Worm (Caenorhabditis elegans) whole organism, L1 larva: ENCODE data around the gene F58B4.3.
A peak's percentile ranks its signal among the peaks of the same experiment; 100 is the strongest.

Source experiments
- C34B4.2 ChIP-seq: sonication (generic microtip); optimal IDR thresholded peaks from 2 replicates; lab custom pipeline; 2017; ENCODE audit warnings: mild to moderate bottlenecking, missing genetic modification characterization, missing compliant biosample characterization
- aha-1 ChIP-seq: fragments of 150-350 bp; optimal IDR thresholded peaks from 2 replicates; lab custom pipeline; 2014; ENCODE audit warnings: missing biosample characterization, missing genetic modification characterization
- aly-2 ChIP-seq: fragments of 150-350 bp; optimal IDR thresholded peaks from 2 replicates; lab custom pipeline; 2014; ENCODE audit warnings: missing biosample characterization, missing genetic modification characterization
- ama-1 ChIP-seq: fragments of 150-350 bp; optimal IDR thresholded peaks from 2 replicates; lab custom pipeline; 2014
- blmp-1 ChIP-seq: fragments of 150-350 bp; optimal IDR thresholded peaks from 2 replicates; lab custom pipeline; 2014; ENCODE audit warnings: missing biosample characterization, missing genetic modification characterization
- ceh-82 ChIP-seq, 3 experiments: fragments of 150-350 bp in 1 of 3; sonication (generic microtip) in 2 of 3; optimal IDR thresholded peaks; 2 replicates each; lab custom pipeline; 2014 to 2017; ENCODE audit warnings: missing biosample characterization in 3 of 3, missing genetic modification characterization in 3 of 3
- ceh-88 ChIP-seq: fragments of 200-800 bp; sonication (Bioruptor generic); IDR thresholded peaks from 2 replicates; pipeline ENCODE4 v1.3.6; 2022; ENCODE audit warnings: missing genetic modification characterization, missing compliant biosample characterization
- ceh-90 ChIP-seq: sonication (generic microtip); optimal IDR thresholded peaks from 2 replicates; lab custom pipeline; 2016; ENCODE audit warnings: missing genetic modification characterization, missing compliant biosample characterization
- ces-1 ChIP-seq: fragments of 150-350 bp; optimal IDR thresholded peaks from 2 replicates; lab custom pipeline; 2014; ENCODE audit warnings: missing biosample characterization, missing genetic modification reagents, missing genetic modification characterization
- dpl-1 ChIP-seq, 3 experiments: fragments of 150-350 bp in 2 of 3; sonication (generic microtip) in 1 of 3; optimal IDR thresholded peaks; 2 replicates each; lab custom pipeline; 2014 to 2017; ENCODE audit warnings: missing biosample characterization in 3 of 3, missing genetic modification characterization in 3 of 3, missing genetic modification reagents in 3 of 3
- dsc-1 ChIP-seq: sonication (generic microtip); optimal IDR thresholded peaks from 2 replicates; lab custom pipeline; 2016; ENCODE audit warnings: mild to moderate bottlenecking, missing genetic modification characterization, missing compliant biosample characterization
- efl-1 ChIP-seq, 4 experiments: fragments of 150-350 bp; optimal IDR thresholded peaks in 3 of 4; peaks in 1 of 4; 1 replicate in 1 of 4; 2 replicates in 3 of 4; lab custom pipeline; 2014; ENCODE audit warnings: missing biosample characterization in 2 of 4, missing genetic modification characterization in 2 of 4, missing genetic modification reagents in 2 of 4
- elt-2 ChIP-seq: sonication (generic microtip); optimal IDR thresholded peaks from 2 replicates; lab custom pipeline; 2016; ENCODE audit warnings: missing genetic modification characterization, mild to moderate bottlenecking, inconsistent platforms, missing compliant biosample characterization, missing genetic modification reagents
- elt-3 ChIP-seq, 6 experiments: fragments of 150-350 bp in 1 of 6; sonication (generic microtip); optimal IDR thresholded peaks; 2 replicates each; lab custom pipeline; 2017 to 2018; ENCODE audit warnings: missing biosample characterization in 6 of 6, missing genetic modification characterization in 6 of 6, inconsistent platforms in 1 of 6
- fkh-4 ChIP-seq: sonication (generic microtip); optimal IDR thresholded peaks from 2 replicates; lab custom pipeline; 2016; ENCODE audit warnings: missing compliant biosample characterization, missing genetic modification characterization, borderline replicate concordance
- grh-1 ChIP-seq: fragments of 200-800 bp; sonication (Bioruptor generic); IDR thresholded peaks from 2 replicates; pipeline ENCODE4 v1.3.6; 2022; ENCODE audit warnings: missing genetic modification reagents, missing genetic modification characterization, missing compliant biosample characterization
- hlh-4 ChIP-seq: sonication (generic microtip); optimal IDR thresholded peaks from 2 replicates; lab custom pipeline; 2016; ENCODE audit warnings: mild to moderate bottlenecking, missing genetic modification characterization, missing compliant biosample characterization
- hpl-2 ChIP-seq: fragments of 150-350 bp; optimal IDR thresholded peaks from 2 replicates; lab custom pipeline; 2014; ENCODE audit warnings: missing biosample characterization, missing genetic modification reagents, missing genetic modification characterization
- lin-14 ChIP-seq: fragments of 200-800 bp; sonication (Bioruptor generic); optimal IDR thresholded peaks from 2 replicates; lab custom pipeline; 2018; ENCODE audit warnings: mild to moderate bottlenecking, missing genetic modification characterization, moderate library complexity, missing compliant biosample characterization
- lin-35 ChIP-seq, 2 experiments: fragments of 150-350 bp; optimal IDR thresholded peaks; 2 replicates each; lab custom pipeline; 2014; ENCODE audit warnings: missing biosample characterization in 2 of 2, missing genetic modification characterization in 2 of 2, missing genetic modification reagents in 2 of 2
- lir-3 ChIP-seq: sonication (generic microtip); optimal IDR thresholded peaks from 2 replicates; lab custom pipeline; 2016; ENCODE audit warnings: mild to moderate bottlenecking, missing genetic modification characterization, moderate library complexity, missing compliant biosample characterization; ENCODE audit not compliant: poor library complexity
- lsy-2 ChIP-seq, 2 experiments: fragments of 150-350 bp; optimal IDR thresholded peaks; 2 replicates each; lab custom pipeline; 2014; ENCODE audit warnings: missing biosample characterization in 2 of 2, missing genetic modification characterization in 2 of 2
- mab-9 ChIP-seq: fragments of 200-800 bp; sonication (Bioruptor generic); IDR thresholded peaks from 2 replicates; pipeline ENCODE4 v1.3.6; 2022; ENCODE audit warnings: missing genetic modification reagents, missing genetic modification characterization, missing compliant biosample characterization
- mdl-1 ChIP-seq, 2 experiments: fragments of 150-350 bp; optimal IDR thresholded peaks; 2 replicates each; lab custom pipeline; 2014 to 2017; ENCODE audit warnings: missing biosample characterization in 2 of 2, missing genetic modification characterization in 2 of 2, inconsistent platforms in 1 of 2
- mef-2 ChIP-seq: fragments of 150-350 bp; optimal IDR thresholded peaks from 2 replicates; lab custom pipeline; 2014; ENCODE audit warnings: missing biosample characterization, missing genetic modification characterization
- mep-1 ChIP-seq: fragments of 150-350 bp; optimal IDR thresholded peaks from 2 replicates; lab custom pipeline; 2014; ENCODE audit warnings: missing biosample characterization, missing genetic modification characterization
- nhr-20 ChIP-seq: sonication (generic microtip); optimal IDR thresholded peaks from 2 replicates; lab custom pipeline; 2016; ENCODE audit warnings: mild to moderate bottlenecking, missing genetic modification characterization, missing compliant biosample characterization
- nhr-47 ChIP-seq: sonication (generic microtip); optimal IDR thresholded peaks from 2 replicates; lab custom pipeline; 2016; ENCODE audit warnings: mild to moderate bottlenecking, missing genetic modification characterization, moderate library complexity, missing compliant biosample characterization
- nhr-71 ChIP-seq: sonication (generic microtip); optimal IDR thresholded peaks from 2 replicates; lab custom pipeline; 2016; ENCODE audit warnings: mild to moderate bottlenecking, missing genetic modification characterization, moderate library complexity, missing compliant biosample characterization
- nhr-85 ChIP-seq: sonication (generic microtip); peaks from one replicate; lab custom pipeline; 2016; ENCODE audit warnings: missing genetic modification characterization, inconsistent platforms, missing compliant biosample characterization
- nhr-90 ChIP-seq: sonication (generic microtip); optimal IDR thresholded peaks from 2 replicates; lab custom pipeline; 2016; ENCODE audit warnings: mild to moderate bottlenecking, missing genetic modification characterization, missing compliant biosample characterization; ENCODE audit not compliant: poor library complexity
- rnt-1 ChIP-seq: sonication (generic microtip); optimal IDR thresholded peaks from 2 replicates; lab custom pipeline; 2016; ENCODE audit warnings: mild to moderate bottlenecking, missing genetic modification characterization, moderate library complexity, missing compliant biosample characterization
- skn-1 ChIP-seq: fragments of 150-350 bp; optimal IDR thresholded peaks from 2 replicates; lab custom pipeline; 2014; ENCODE audit warnings: missing biosample characterization, missing genetic modification characterization
- snpc-4 ChIP-seq: fragments of 150-350 bp; optimal IDR thresholded peaks from 2 replicates; lab custom pipeline; 2014; ENCODE audit warnings: missing biosample characterization, missing genetic modification characterization
- snu-23 ChIP-seq: sonication (generic microtip); optimal IDR thresholded peaks from 2 replicates; lab custom pipeline; 2016; ENCODE audit warnings: missing genetic modification characterization, missing compliant biosample characterization
- sptf-1 ChIP-seq: fragments of 150-350 bp; optimal IDR thresholded peaks from 2 replicates; lab custom pipeline; 2014; ENCODE audit warnings: missing biosample characterization, missing genetic modification characterization
- tbx-2 ChIP-seq: sonication (generic microtip); optimal IDR thresholded peaks from 2 replicates; lab custom pipeline; 2016; ENCODE audit warnings: missing genetic modification characterization, missing compliant biosample characterization
- tlp-1 ChIP-seq: fragments of 150-350 bp; optimal IDR thresholded peaks from 2 replicates; lab custom pipeline; 2014; ENCODE audit warnings: missing biosample characterization, missing genetic modification characterization
- unc-130 ChIP-seq: fragments of 150-350 bp; optimal IDR thresholded peaks from 2 replicates; lab custom pipeline; 2017; ENCODE audit warnings: missing biosample characterization, missing genetic modification characterization, inconsistent platforms
- unc-86 ChIP-seq: sonication (generic microtip); optimal IDR thresholded peaks from 2 replicates; lab custom pipeline; 2016; ENCODE audit warnings: missing genetic modification characterization, missing compliant biosample characterization
- vab-15 ChIP-seq: sonication (generic microtip); optimal IDR thresholded peaks from 2 replicates; lab custom pipeline; 2017; ENCODE audit warnings: missing genotype, mild to moderate bottlenecking, missing genetic modification characterization, missing compliant biosample characterization
- xbp-1 ChIP-seq: sonication (generic microtip); optimal IDR thresholded peaks from 2 replicates; lab custom pipeline; 2016; ENCODE audit warnings: missing genetic modification characterization, missing compliant biosample characterization
- zag-1 ChIP-seq: fragments of 150-350 bp; optimal IDR thresholded peaks from 2 replicates; lab custom pipeline; 2014; ENCODE audit warnings: missing biosample characterization, missing genetic modification characterization
- zip-4 ChIP-seq: fragments of 200-800 bp; sonication (Bioruptor generic); optimal IDR thresholded peaks from 2 replicates; lab custom pipeline; 2018; ENCODE audit warnings: mild to moderate bottlenecking, missing genetic modification characterization, moderate library complexity, missing compliant biosample characterization
- ztf-11 ChIP-seq, 2 experiments: sonication (generic microtip); optimal IDR thresholded peaks; 2 replicates each; lab custom pipeline; 2016 to 2017; ENCODE audit warnings: missing genetic modification characterization in 2 of 2, missing biosample characterization in 1 of 2, missing compliant biosample characterization in 1 of 2

F58B4.3 gene

DNA sequence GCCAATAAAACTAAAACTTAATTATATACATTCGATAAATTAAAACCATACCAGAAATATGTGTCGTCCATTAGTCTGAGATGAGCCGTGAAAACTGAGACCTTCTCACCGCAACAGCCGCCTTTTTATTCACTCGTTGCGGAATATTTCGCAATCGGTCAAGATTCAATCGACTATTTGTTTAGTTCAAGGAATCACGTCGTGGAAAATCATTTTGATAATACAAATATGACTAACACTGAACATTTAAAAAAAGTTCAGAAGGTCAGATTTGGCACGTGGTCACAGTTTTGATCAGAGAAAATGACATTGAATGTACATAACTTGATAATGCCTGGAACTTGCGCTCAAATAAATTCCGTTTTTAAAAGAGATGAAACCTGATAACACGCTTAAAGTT, 9.1 kb downstream of the F58B4.3 start, which contains the start of gene F17C11.11:
Gene F17C11.11, minus strand, starts transcription at position 79 of the 400 bp plus-strand sequence.
- TF ChIP-seq rnt-1 (tag; lab: Kevin White, UChicago): peak; percentile 52
- no peak for TF ChIP-seq aha-1 (tag; lab: Kevin White, UChicago)
- peak; percentile 3 for TF ChIP-seq mep-1
- TF ChIP-seq vab-15: no peak
- peak; percentile 72 for TF ChIP-seq skn-1 (tag; lab: Kevin White, UChicago)
- peak; percentile 73 for TF ChIP-seq elt-2 (tag; lab: Kevin White, UChicago)
- TF ChIP-seq nhr-71: peak; percentile 48
- no peak for TF ChIP-seq ztf-11 (tag; optimal IDR thresholded peaks at IDR 0.05; lab: Kevin White, UChicago)
- no peak for TF ChIP-seq efl-1 (optimal IDR thresholded peaks at IDR 0.05; lab: Kevin White, UChicago)
- peak; percentile 1 to 17 for TF ChIP-seq efl-1 (GFP tag; optimal IDR thresholded peaks at IDR 0.05 in 1 of 2; lab: Kevin White, UChicago)
- no peak for TF ChIP-seq snpc-4
- peak; percentile 10 for TF ChIP-seq nhr-20 (tag; lab: Kevin White, UChicago)
- no peak for TF ChIP-seq sptf-1 (tag; lab: Kevin White, UChicago)
- TF ChIP-seq dpl-1 (GFP tag; optimal IDR thresholded peaks at IDR 0.05; lab: Kevin White, UChicago): peak in 1 of 3 experiments; percentile 12
- no peak for TF ChIP-seq blmp-1 (tag; lab: Kevin White, UChicago)
- TF ChIP-seq lsy-2 (tag; optimal IDR thresholded peaks at IDR 0.05; lab: Kevin White, UChicago): peak in 1 of 2 experiments; percentile 1
- peak; percentile 88 for TF ChIP-seq zip-4 (GFP tag; lab: Kevin White, UChicago)
- TF ChIP-seq lin-14: peak; percentile 27
- no peak for TF ChIP-seq lin-35 (GFP tag; optimal IDR thresholded peaks at IDR 0.05; lab: Kevin White, UChicago)
- TF ChIP-seq mdl-1 (tag; optimal IDR thresholded peaks at IDR 0.05; lab: Kevin White, UChicago): peak in 1 of 2 experiments; percentile 32

DNA sequence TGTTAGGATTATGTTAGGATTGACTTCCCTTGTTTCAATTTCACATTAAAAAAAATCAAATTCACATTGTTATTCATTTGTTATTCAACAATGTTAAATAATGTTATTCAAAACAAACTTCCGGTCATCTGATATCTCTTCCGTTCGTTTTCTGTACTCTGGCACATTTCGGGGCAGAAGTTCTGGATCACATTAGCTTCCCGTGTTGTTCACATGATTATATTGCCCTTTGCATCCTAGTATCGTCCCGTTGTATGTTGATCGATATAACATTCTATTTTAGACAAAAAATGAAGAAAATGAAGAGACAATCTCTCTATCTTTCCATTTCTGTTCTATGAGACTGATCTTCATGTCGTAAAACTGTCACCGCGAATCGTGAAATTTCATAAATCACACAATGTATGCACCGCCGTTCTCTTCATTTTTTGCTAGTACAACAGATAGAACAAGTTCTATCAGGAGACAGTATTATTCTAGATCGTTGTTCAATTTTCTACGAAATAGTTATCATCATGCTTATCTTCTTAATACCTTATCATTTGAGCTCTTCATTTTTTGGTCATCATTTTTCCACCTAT, 10.5 kb downstream of the F58B4.3 start:
- TF ChIP-seq ces-1 (no peak), hlh-4 (tag; lab: Kevin White, UChicago) (no peak), ceh-88 (GFP tag; lab: Robert Waterston, UW) (no peak), mdl-1 (tag; optimal IDR thresholded peaks at IDR 0.05; lab: Kevin White, UChicago) (peak in 1 of 2 experiments; percentile 19), zag-1 (tag; lab: Kevin White, UChicago) (no peak), ama-1 (lab: Kevin White, UChicago) (no peak), grh-1 (peak; percentile 46; the same call in 1 of the 2 replicates), elt-3 (tag; optimal IDR thresholded peaks at IDR 0.05; lab: Kevin White, UChicago) (no peak), unc-130 (tag; lab: Kevin White, UChicago) (no peak), sptf-1 (tag; lab: Kevin White, UChicago) (no peak), aha-1 (tag; lab: Kevin White, UChicago) (no peak), nhr-20 (tag; lab: Kevin White, UChicago) (no peak), blmp-1 (tag; lab: Kevin White, UChicago) (peak; percentile 46), lir-3 (tag; lab: Kevin White, UChicago) (no peak), nhr-85 (peak; percentile 92), efl-1 (optimal IDR thresholded peaks at IDR 0.05; lab: Kevin White, UChicago) (no peak), efl-1 (GFP tag; optimal IDR thresholded peaks at IDR 0.05 in 1 of 2; lab: Kevin White, UChicago) (peak in 1 of 2 experiments; percentile 70)

DNA sequence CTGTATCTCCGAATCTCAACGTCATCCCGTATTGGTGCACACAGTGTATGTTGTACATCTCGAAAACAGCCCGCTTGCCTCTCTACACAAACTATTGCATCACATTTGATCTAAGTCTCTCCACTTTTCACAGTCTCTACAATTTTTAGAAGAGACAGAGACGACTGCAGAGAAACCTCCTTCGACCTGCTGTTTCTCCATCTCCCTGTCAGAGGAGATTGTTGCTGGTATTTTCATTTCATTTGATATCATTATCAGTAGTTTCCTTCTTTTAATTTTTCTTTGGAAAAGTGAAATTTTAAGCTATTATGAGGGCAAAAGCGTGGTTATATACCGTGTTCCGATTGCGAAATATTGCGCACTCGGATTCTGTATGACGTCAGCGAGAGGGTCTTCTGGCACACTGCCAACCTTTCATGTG, 11.0 kb downstream of the F58B4.3 start:
- TF ChIP-seq lsy-2 (tag; optimal IDR thresholded peaks at IDR 0.05; lab: Kevin White, UChicago) (peak; percentile 53 to 70), nhr-71 (peak; percentile 83), nhr-47 (tag; lab: Kevin White, UChicago) (peak; percentile 57), elt-3 (tag; optimal IDR thresholded peaks at IDR 0.05; lab: Kevin White, UChicago) (peak in 3 of 6 experiments; percentile 19 to 83 (median 61)), dsc-1 (peak; percentile 11), hpl-2 (GFP tag; lab: Kevin White, UChicago) (peak; percentile 64), aly-2 (tag; lab: Kevin White, UChicago) (peak; percentile 6), tbx-2 (peak; percentile 24), mep-1 (peak; percentile 79), nhr-90 (tag; lab: Kevin White, UChicago) (peak; percentile 50), mef-2 (tag; lab: Kevin White, UChicago) (no peak), mab-9 (GFP tag; lab: Robert Waterston, UW) (no peak), blmp-1 (tag; lab: Kevin White, UChicago) (peak; percentile 93), zip-4 (GFP tag; lab: Kevin White, UChicago) (peak; percentile 71), ceh-82 (tag; optimal IDR thresholded peaks at IDR 0.05; lab: Kevin White, UChicago) (peak in 2 of 3 experiments; percentile 13 to 58), zag-1 (tag; lab: Kevin White, UChicago) (no peak), fkh-4 (tag; lab: Kevin White, UChicago) (no peak), rnt-1 (tag; lab: Kevin White, UChicago) (peak; percentile 60), C34B4.2 (tag; lab: Kevin White, UChicago) (no peak), ceh-90 (tag; lab: Kevin White, UChicago) (peak; percentile 14), xbp-1 (tag; lab: Kevin White, UChicago) (peak; percentile 24), snu-23 (peak; percentile 78), unc-86 (tag; lab: Kevin White, UChicago) (no peak), lir-3 (tag; lab: Kevin White, UChicago) (no peak), tlp-1 (tag; lab: Kevin White, UChicago) (no peak), mdl-1 (tag; optimal IDR thresholded peaks at IDR 0.05; lab: Kevin White, UChicago) (peak in 1 of 2 experiments; percentile 53)
